Worm (Caenorhabditis elegans): Measurements from ENCODE around the gene fbxa-143.

The fbxa-143 gene

ce11 chrV:16131249-16131648 lies 3.9 kb upstream of the fbxa-143 start, which contains the start of gene fbxa-142:
fbxa-142 (minus strand) TSS chrV:16131349.
- TF ChIP-seq pha-2 (tag; optimal IDR thresholded peaks at IDR 0.05) (no peak), fax-1 (tag; optimal IDR thresholded peaks at IDR 0.05) (no peak), ceh-45 (GFP tag; IDR thresholded peaks at IDR 0.05) (no peak), lim-6 (tag; optimal IDR thresholded peaks at IDR 0.05) (no peak), ttx-3 (tag; optimal IDR thresholded peaks at IDR 0.05) (no peak), ceh-19 (GFP tag; optimal IDR thresholded peaks at IDR 0.05) (no peak), ahr-1 (tag; optimal IDR thresholded peaks at IDR 0.05) (no peak)

- TF ChIP-seq tbx-7 (tag; optimal IDR thresholded peaks at IDR 0.05) (no peak), zip-5 (tag; optimal IDR thresholded peaks at IDR 0.05) (no peak), ceh-18 (tag; optimal IDR thresholded peaks at IDR 0.05) (no peak), syd-9 (tag; optimal IDR thresholded peaks at IDR 0.05) (no peak), ceh-34 (tag; optimal IDR thresholded peaks at IDR 0.05) (no peak), ceh-24 (tag; optimal IDR thresholded peaks at IDR 0.05) (no peak), pha-2 (tag; optimal IDR thresholded peaks at IDR 0.05) (no peak), che-1 (tag; optimal IDR thresholded peaks at IDR 0.05) (no peak)
These were observed 1.8 kb upstream of the fbxa-143 start for ce11 chrV:16129116-16129515.

- TF ChIP-seq dmd-4 (tag; optimal IDR thresholded peaks at IDR 0.05; ENCODE audit: borderline replicate concordance) (no peak), eyg-1 (tag; optimal IDR thresholded peaks at IDR 0.05) (no peak), pag-3 (tag; optimal IDR thresholded peaks at IDR 0.05; ENCODE audit: borderline replicate concordance) (no peak), pat-9 (tag; optimal IDR thresholded peaks at IDR 0.05) (no peak), tbx-2 (tag; optimal IDR thresholded peaks at IDR 0.05) (no peak), C08G9.2 (tag; optimal IDR thresholded peaks at IDR 0.05) (no peak), unc-86 (tag; optimal IDR thresholded peaks at IDR 0.05) (no peak)
These were observed 2.6 kb downstream of the fbxa-143 start, which contains the start of gene nhr-111 for ce11 chrV:16124739-16125138. nhr-111 (minus strand) TSS chrV:16124839.

ce11 chrV:16121451-16121850 lies 5.8 kb downstream of the fbxa-143 start:
- no peak for TF ChIP-seq ama-1 (optimal IDR thresholded peaks at IDR 0.05)
- no peak for TF ChIP-seq zip-5 (tag; optimal IDR thresholded peaks at IDR 0.05)
- TF ChIP-seq fkh-10 (GFP tag; optimal IDR thresholded peaks at IDR 0.05), result no peak
- no peak for TF ChIP-seq fkh-6 (tag; optimal IDR thresholded peaks at IDR 0.05)
- TF ChIP-seq ceh-30 (tag; optimal IDR thresholded peaks at IDR 0.05), result no peak
- TF ChIP-seq ceh-6 (GFP tag; optimal IDR thresholded peaks at IDR 0.05), result no peak
- TF ChIP-seq sox-2 (GFP tag; IDR thresholded peaks at IDR 0.05), result no peak
- TF ChIP-seq K02D7.2 (tag; optimal IDR thresholded peaks at IDR 0.05), result no peak
- TF ChIP-seq hlh-6 (tag; optimal IDR thresholded peaks at IDR 0.05), result no peak
- TF ChIP-seq ceh-24 (tag; optimal IDR thresholded peaks at IDR 0.05), result no peak
- TF ChIP-seq ceh-9 (tag; optimal IDR thresholded peaks at IDR 0.05), result no peak

- no peak for TF ChIP-seq ceh-18 (tag; optimal IDR thresholded peaks at IDR 0.05)
- no peak for TF ChIP-seq rnt-1 (tag; optimal IDR thresholded peaks at IDR 0.05)
- TF ChIP-seq fax-1 (tag; optimal IDR thresholded peaks at IDR 0.05), result no peak
- TF ChIP-seq pat-9 (tag; optimal IDR thresholded peaks at IDR 0.05), result no peak
- no peak for TF ChIP-seq ceh-24 (tag; optimal IDR thresholded peaks at IDR 0.05)
- no peak for TF ChIP-seq K09A11.1 (tag; optimal IDR thresholded peaks at IDR 0.05; ENCODE audit: insufficient read depth)
- TF ChIP-seq elt-2 (tag; optimal IDR thresholded peaks at IDR 0.05), result no peak
- TF ChIP-seq hlh-8 (tag; optimal IDR thresholded peaks at IDR 0.05), result no peak
- no peak for TF ChIP-seq ref-2 (tag; optimal IDR thresholded peaks at IDR 0.05)
- no peak for TF ChIP-seq ceh-2 (tag; optimal IDR thresholded peaks at IDR 0.05)
- no peak for TF ChIP-seq unc-3 (GFP tag; conservative IDR thresholded peaks at IDR 0.05)
- TF ChIP-seq unc-3 (tag; optimal IDR thresholded peaks at IDR 0.05), result no peak
- TF ChIP-seq dmd-4 (tag; optimal IDR thresholded peaks at IDR 0.05; ENCODE audit: borderline replicate concordance), result no peak
- TF ChIP-seq lin-11 (tag; optimal IDR thresholded peaks at IDR 0.05), result no peak
- TF ChIP-seq syd-9 (tag; optimal IDR thresholded peaks at IDR 0.05), result no peak
- TF ChIP-seq unc-55 (GFP tag; optimal IDR thresholded peaks at IDR 0.05), result no peak
- no peak for TF ChIP-seq ztf-16 (tag; optimal IDR thresholded peaks at IDR 0.05)
- no peak for TF ChIP-seq hlh-13 (GFP tag; optimal IDR thresholded peaks at IDR 0.05)
- TF ChIP-seq T23F11.4 (GFP tag; optimal IDR thresholded peaks at IDR 0.05), result no peak
- no peak for TF ChIP-seq ceh-9 (tag; optimal IDR thresholded peaks at IDR 0.05)
These were observed 6.4 kb downstream of the fbxa-143 start, which contains the start of gene skr-3 for ce11 chrV:16120922-16121321. skr-3 (plus strand) TSS chrV:16121084.

Measured in whole organism, late embryonic.